Fruit fly (Drosophila melanogaster) whole organism, adult: ENCODE results near the gene CG13926.

Experiments used
- CG12768 ChIP-seq: fragments of 200-800 bp; sonication (Bioruptor generic); optimal IDR thresholded peaks from 2 replicates; lab custom pipeline; 2017; ENCODE audit warnings: missing biosample characterization, missing genetic modification characterization, mild to moderate bottlenecking, moderate library complexity, missing genetic modification reagents
- CG1620 ChIP-seq: fragments of 200-800 bp; sonication (Bioruptor generic); optimal IDR thresholded peaks from 2 replicates; lab custom pipeline; 2016; ENCODE audit warnings: missing biosample characterization, missing genetic modification characterization
- CG33017 ChIP-seq: fragments of 200-800 bp; sonication (Bioruptor generic); optimal IDR thresholded peaks from 2 replicates; lab custom pipeline; 2018; ENCODE audit warnings: missing biosample characterization, mild to moderate bottlenecking, missing genetic modification characterization, moderate library complexity
- Crg-1 ChIP-seq: fragments of 200-800 bp; sonication (Bioruptor generic); optimal IDR thresholded peaks from 2 replicates; lab custom pipeline; 2016; ENCODE audit warnings: missing biosample characterization, missing genetic modification characterization
- cnc ChIP-seq, 2 experiments: fragments of >200 bp; optimal IDR thresholded peaks; 2 replicates each; lab custom pipeline; 2017
- pad ChIP-seq: fragments of 200-800 bp; sonication (Bioruptor generic); optimal IDR thresholded peaks from 3 replicates; lab custom pipeline; 2017; ENCODE audit warnings: missing biosample characterization, missing genetic modification characterization, mild to moderate bottlenecking, moderate library complexity, missing genetic modification reagents

- TF ChIP-seq cnc (optimal IDR thresholded peaks at IDR 0.05; lab: Kevin White, UChicago): no peak
- no peak for TF ChIP-seq CG1620 (GFP tag; lab: Kevin White, UChicago)
- TF ChIP-seq Crg-1 (GFP tag; lab: Kevin White, UChicago): no peak
- TF ChIP-seq pad (GFP tag; lab: Kevin White, UChicago): no peak
- TF ChIP-seq CG12768: no peak
- no peak for TF ChIP-seq CG33017
Observed at dm6 chr3L:1628176-1628866, 10.4 kb upstream of the CG13926 start, which contains the start of gene CG13928.
